Worm (Caenorhabditis elegans): ENCODE data around the gene C04F5.2.

Gene C04F5.2

DNA sequence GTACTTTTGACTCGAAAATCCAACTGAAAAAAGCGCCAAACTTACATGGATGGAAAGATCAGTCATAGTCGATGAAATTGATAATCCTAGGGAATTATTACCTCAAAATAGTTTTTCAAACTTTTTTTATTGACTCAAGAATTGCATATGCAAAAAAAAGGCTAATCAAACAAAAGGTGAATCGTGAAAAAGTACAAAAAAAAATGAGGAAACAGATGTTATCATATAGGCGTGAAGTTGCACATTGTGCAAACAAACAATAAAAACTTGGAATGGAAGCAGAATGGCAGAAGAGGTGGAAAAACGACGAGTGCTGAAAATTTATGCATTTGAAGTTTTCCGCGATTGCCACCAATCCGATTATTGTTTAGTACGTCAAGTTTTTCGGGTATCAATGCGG is 50.8 kb downstream of the C04F5.2 start, which contains the start of gene exc-14:
exc-14 (minus strand) TSS at position 101 of the 400 bp plus-strand sequence.
- no peak for TF ChIP-seq odd-2 (tag; optimal IDR thresholded peaks at IDR 0.05)
- no peak for TF ChIP-seq pqm-1 (tag; optimal IDR thresholded peaks at IDR 0.05)
- TF ChIP-seq fkh-6 (tag; optimal IDR thresholded peaks at IDR 0.05), result no peak
- no peak for TF ChIP-seq ceh-18 (tag; optimal IDR thresholded peaks at IDR 0.05)
- no peak for TF ChIP-seq nhr-11 (tag; optimal IDR thresholded peaks at IDR 0.05)
- no peak for TF ChIP-seq ceh-19 (GFP tag; optimal IDR thresholded peaks at IDR 0.05)
- TF ChIP-seq hlh-30 (tag; optimal IDR thresholded peaks at IDR 0.05; ENCODE audit: insufficient read depth), result no peak
- TF ChIP-seq K02D7.2 (tag; optimal IDR thresholded peaks at IDR 0.05), result no peak
- TF ChIP-seq K09A11.1 (tag; optimal IDR thresholded peaks at IDR 0.05; ENCODE audit: insufficient read depth), result no peak
- no peak for TF ChIP-seq dmd-4 (tag; optimal IDR thresholded peaks at IDR 0.05; ENCODE audit: borderline replicate concordance)
- TF ChIP-seq unc-3 (GFP tag; conservative IDR thresholded peaks at IDR 0.05), result no peak
- no peak for TF ChIP-seq unc-3 (tag; optimal IDR thresholded peaks at IDR 0.05)
- TF ChIP-seq ref-2 (tag; optimal IDR thresholded peaks at IDR 0.05), result no peak
- TF ChIP-seq tbx-2 (tag; optimal IDR thresholded peaks at IDR 0.05), result no peak
- TF ChIP-seq unc-86 (tag; optimal IDR thresholded peaks at IDR 0.05), result no peak
- TF ChIP-seq C08G9.2 (tag; optimal IDR thresholded peaks at IDR 0.05), result no peak
- TF ChIP-seq ceh-45 (GFP tag; IDR thresholded peaks at IDR 0.05), result no peak
- TF ChIP-seq pat-9 (tag; optimal IDR thresholded peaks at IDR 0.05), result no peak
- no peak for TF ChIP-seq elt-2 (tag; optimal IDR thresholded peaks at IDR 0.05)
- no peak for TF ChIP-seq ttx-3 (tag; optimal IDR thresholded peaks at IDR 0.05)
- no peak for TF ChIP-seq pax-1 (tag; optimal IDR thresholded peaks at IDR 0.05)
